Fruit fly (Drosophila melanogaster) whole organism, pupa: ENCODE measurements around the gene BORCS6.

Experiments
- CG12605 ChIP-seq: fragments of 200-800 bp; sonication (Bioruptor generic); IDR thresholded peaks from 2 replicates; pipeline ENCODE4 v1.3.6; 2022; ENCODE audit warnings: missing biosample characterization, missing genetic modification characterization
- CG14655 ChIP-seq: fragments of 200-800 bp; sonication (Bioruptor generic); optimal IDR thresholded peaks from 3 replicates; lab custom pipeline; 2017; ENCODE audit warnings: mild to moderate bottlenecking, missing biosample characterization, missing genetic modification reagents, missing genetic modification characterization
- CG17806 ChIP-seq: fragments of 200-800 bp; sonication (Bioruptor generic); optimal IDR thresholded peaks from 2 replicates; lab custom pipeline; 2018; ENCODE audit warnings: missing biosample characterization, mild to moderate bottlenecking, missing genetic modification characterization, moderate library complexity
- CG34367 ChIP-seq: fragments of 200-800 bp; sonication (Bioruptor generic); optimal IDR thresholded peaks from 2 replicates; lab custom pipeline; 2018; ENCODE audit warnings: missing biosample characterization, mild to moderate bottlenecking, missing genetic modification characterization
- CG4496 ChIP-seq: fragments of 200-800 bp; sonication (Bioruptor generic); IDR thresholded peaks from 3 replicates; pipeline ENCODE4 v1.3.6; 2022; ENCODE audit warnings: missing biosample characterization, missing genetic modification characterization
- CG8159 ChIP-seq: fragments of 200-800 bp; sonication (Bioruptor generic); optimal IDR thresholded peaks from 3 replicates; lab custom pipeline; 2018; ENCODE audit warnings: missing biosample characterization, mild to moderate bottlenecking, missing genetic modification characterization, moderate library complexity
- CG8301 ChIP-seq: fragments of 200-800 bp; sonication (Bioruptor generic); optimal IDR thresholded peaks from 2 replicates; lab custom pipeline; 2018; ENCODE audit warnings: missing biosample characterization, mild to moderate bottlenecking, missing genetic modification characterization
- CG9948 ChIP-seq: fragments of 200-800 bp; sonication (Bioruptor generic); optimal IDR thresholded peaks from 2 replicates; lab custom pipeline; 2018; ENCODE audit warnings: missing biosample characterization, mild to moderate bottlenecking, missing genetic modification characterization, moderate library complexity
- EcR ChIP-seq: fragments of 200-800 bp; sonication (Bioruptor generic); optimal IDR thresholded peaks from 3 replicates; lab custom pipeline; 2019; ENCODE audit warnings: missing biosample characterization, missing genetic modification characterization, mild to moderate bottlenecking, moderate library complexity, missing genetic modification reagents
- Pif1B ChIP-seq: fragments of 200-800 bp; sonication (Bioruptor generic); optimal IDR thresholded peaks from 3 replicates; lab custom pipeline; 2016; ENCODE audit warnings: missing biosample characterization, missing genetic modification characterization
- Snoo ChIP-seq: fragments of 200-800 bp; sonication (Bioruptor generic); optimal IDR thresholded peaks from 3 replicates; lab custom pipeline; 2017; ENCODE audit warnings: missing biosample characterization, mild to moderate bottlenecking, missing genetic modification characterization, inconsistent platforms
- fd96Ca ChIP-seq: fragments of 200-800 bp; sonication (Bioruptor generic); IDR thresholded peaks from 3 replicates; pipeline ENCODE4 v1.3.6; 2022; ENCODE audit warnings: missing biosample characterization, missing genetic modification characterization
- gl ChIP-seq: fragments of 200-800 bp; sonication (Bioruptor generic); optimal IDR thresholded peaks from 2 replicates; lab custom pipeline; 2018; ENCODE audit warnings: missing biosample characterization, mild to moderate bottlenecking, missing genetic modification characterization

- no peak for TF ChIP-seq CG17806 (tag; lab: Kevin White, UChicago)
- TF ChIP-seq CG4496: no peak
- TF ChIP-seq CG34367 (tag; lab: Kevin White, UChicago): no peak
- TF ChIP-seq CG14655 (GFP tag; lab: Kevin White, UChicago): no peak
- TF ChIP-seq Snoo (tag; lab: Kevin White, UChicago): no peak
- no peak for TF ChIP-seq CG8301 (tag; lab: Kevin White, UChicago)
- TF ChIP-seq CG9948 (tag; lab: Kevin White, UChicago): no peak
- no peak for TF ChIP-seq CG8159
- no peak for TF ChIP-seq fd96Ca (GFP tag; lab: Robert Waterston, UW)
- TF ChIP-seq Pif1B (GFP tag; lab: Kevin White, UChicago): no peak
- no peak for TF ChIP-seq EcR (GFP tag; lab: Kevin White, UChicago)
- no peak for TF ChIP-seq gl (tag; lab: Kevin White, UChicago)
- TF ChIP-seq CG12605 (GFP tag; lab: Robert Waterston, UW): no peak
These were observed 32.3 kb downstream of the BORCS6 start for dm6 chr3L:572940-573339.
